Fruit fly (Drosophila melanogaster) whole organism, pupa: ENCODE data around the gene Sec16.

Experiments
- CG10348 ChIP-seq: fragments of 200-800 bp; sonication (Bioruptor generic); IDR thresholded peaks from 2 replicates; pipeline ENCODE4 v1.3.6; 2022; ENCODE audit warnings: missing biosample characterization, missing genetic modification characterization
- CG13204 ChIP-seq: fragments of 200-800 bp; sonication (Bioruptor generic); optimal IDR thresholded peaks from 2 replicates; lab custom pipeline; 2018; ENCODE audit warnings: missing biosample characterization, mild to moderate bottlenecking, missing genetic modification characterization, moderate library complexity
- CG34367 ChIP-seq: fragments of 200-800 bp; sonication (Bioruptor generic); optimal IDR thresholded peaks from 2 replicates; lab custom pipeline; 2018; ENCODE audit warnings: missing biosample characterization, mild to moderate bottlenecking, missing genetic modification characterization
- EcR ChIP-seq: fragments of 200-800 bp; sonication (Bioruptor generic); optimal IDR thresholded peaks from 3 replicates; lab custom pipeline; 2019; ENCODE audit warnings: missing biosample characterization, missing genetic modification characterization, mild to moderate bottlenecking, moderate library complexity, missing genetic modification reagents
- Pif1B ChIP-seq: fragments of 200-800 bp; sonication (Bioruptor generic); optimal IDR thresholded peaks from 3 replicates; lab custom pipeline; 2016; ENCODE audit warnings: missing biosample characterization, missing genetic modification characterization
- fd96Ca ChIP-seq: fragments of 200-800 bp; sonication (Bioruptor generic); IDR thresholded peaks from 3 replicates; pipeline ENCODE4 v1.3.6; 2022; ENCODE audit warnings: missing biosample characterization, missing genetic modification characterization

DNA sequence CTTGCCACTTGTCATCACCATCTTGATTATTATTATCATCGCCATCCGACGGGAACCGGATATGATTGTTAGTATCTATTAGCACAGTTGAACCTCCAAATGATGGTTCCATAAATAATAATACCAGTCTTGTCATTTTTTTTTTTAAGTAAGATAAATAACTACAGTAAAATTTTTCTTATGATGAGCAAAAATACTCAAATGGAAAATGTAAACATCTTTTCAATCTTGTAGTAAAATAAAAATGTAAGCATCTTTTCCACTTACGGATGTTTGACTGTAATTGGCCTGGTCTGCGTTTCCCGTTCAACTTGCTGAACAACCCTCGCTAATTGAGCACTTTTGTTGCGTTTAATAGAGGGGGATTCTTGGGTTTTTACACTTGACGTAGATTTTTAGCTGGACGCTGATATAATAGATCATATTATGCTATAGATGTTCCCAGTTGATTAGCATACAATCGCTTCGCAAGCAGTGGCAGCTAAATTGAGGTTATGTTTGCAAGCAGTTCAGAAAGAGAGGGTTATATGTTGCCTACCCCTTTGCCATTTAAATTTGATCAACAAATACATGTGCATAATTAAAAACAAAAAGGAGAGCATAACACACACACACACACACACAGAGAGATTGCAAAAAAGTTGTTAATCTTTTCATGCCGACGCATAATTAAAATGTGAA lies 29.9 kb downstream of the Sec16 start:
- TF ChIP-seq CG13204 (GFP tag; lab: Kevin White, UChicago) (no peak), EcR (GFP tag; lab: Kevin White, UChicago) (no peak), CG34367 (no peak), CG10348 (GFP tag; lab: Robert Waterston, UW) (no peak), fd96Ca (GFP tag; lab: Robert Waterston, UW) (no peak), Pif1B (GFP tag; lab: Kevin White, UChicago) (no peak)
